Fruit fly (Drosophila melanogaster) whole organism, embryonic: ENCODE data around the gene CG4968.
A peak's percentile ranks its signal among the peaks of the same experiment; 100 is the strongest.

Experiments
- CG15479 ChIP-seq: fragments of 200-800 bp; sonication (Bioruptor generic); optimal IDR thresholded peaks from 3 replicates; lab custom pipeline; 2019; ENCODE audit warnings: missing biosample characterization, mild to moderate bottlenecking, missing genetic modification characterization, moderate library complexity
- CG15696 ChIP-seq: fragments of 200-800 bp; sonication (Bioruptor generic); optimal IDR thresholded peaks from 2 replicates; lab custom pipeline; 2019; ENCODE audit warnings: missing biosample characterization, mild to moderate bottlenecking, missing genetic modification characterization, moderate library complexity
- CG2120 ChIP-seq: fragments of 200-800 bp; sonication (Bioruptor generic); optimal IDR thresholded peaks from 3 replicates; lab custom pipeline; 2016; ENCODE audit warnings: missing biosample characterization, missing genetic modification characterization
- CG3065 ChIP-seq: fragments of 200-800 bp; sonication (Bioruptor generic); optimal IDR thresholded peaks from 2 replicates; lab custom pipeline; 2016; ENCODE audit warnings: missing biosample characterization, missing genetic modification characterization
- CG34376 ChIP-seq: fragments of 200-800 bp; sonication (Bioruptor generic); optimal IDR thresholded peaks from 2 replicates; lab custom pipeline; 2018; ENCODE audit warnings: missing biosample characterization, mild to moderate bottlenecking, missing genetic modification characterization
- CG3838 ChIP-seq: fragments of 200-800 bp; sonication (Bioruptor generic); optimal IDR thresholded peaks from 3 replicates; lab custom pipeline; 2016; ENCODE audit warnings: missing biosample characterization, missing genetic modification characterization
- CG4617 ChIP-seq: fragments of 200-800 bp; sonication (Bioruptor generic); optimal IDR thresholded peaks from 3 replicates; lab custom pipeline; 2016; ENCODE audit warnings: missing biosample characterization, missing genetic modification characterization, borderline replicate concordance
- CG4820 ChIP-seq: fragments of 200-800 bp; sonication (Bioruptor generic); optimal IDR thresholded peaks from 3 replicates; lab custom pipeline; 2016; ENCODE audit warnings: missing biosample characterization, missing genetic modification characterization
- CG7786 ChIP-seq: fragments of 200-800 bp; sonication (Bioruptor generic); optimal IDR thresholded peaks from 2 replicates; lab custom pipeline; 2016; ENCODE audit warnings: missing biosample characterization, missing genetic modification characterization
- CG8924 ChIP-seq: fragments of 200-800 bp; optimal IDR thresholded peaks from 3 replicates; lab custom pipeline; 2019; ENCODE audit warnings: missing biosample characterization, mild to moderate bottlenecking, missing genetic modification characterization, moderate library complexity
- CoRest ChIP-seq: fragments of 200-800 bp; sonication (Bioruptor generic); optimal IDR thresholded peaks from 3 replicates; lab custom pipeline; 2018; ENCODE audit warnings: missing biosample characterization, mild to moderate bottlenecking, missing genetic modification characterization, moderate library complexity
- D19B ChIP-seq: fragments of 200-800 bp; sonication (Bioruptor generic); optimal IDR thresholded peaks from 2 replicates; lab custom pipeline; 2017; ENCODE audit warnings: missing biosample characterization, mild to moderate bottlenecking, missing genetic modification characterization
- ERR ChIP-seq: fragments of 200-800 bp; sonication (Bioruptor generic); optimal IDR thresholded peaks from 2 replicates; lab custom pipeline; 2016; ENCODE audit warnings: missing biosample characterization, missing genetic modification characterization
- Eip74EF ChIP-seq, 2 experiments: fragments of 200-800 bp in 1 of 2; fragments of >200 bp in 1 of 2; sonication (Bioruptor generic) in 1 of 2; optimal IDR thresholded peaks; 2 replicates each; lab custom pipeline; 2017 to 2019; ENCODE audit warnings: missing biosample characterization in 2 of 2, missing genetic modification characterization in 2 of 2, mild to moderate bottlenecking in 1 of 2, moderate library complexity in 1 of 2
- Hr78 ChIP-seq, 2 experiments: fragments of 200-800 bp in 1 of 2; fragments of >200 bp in 1 of 2; sonication (Bioruptor generic) in 1 of 2; optimal IDR thresholded peaks; 2 replicates each; lab custom pipeline; 2017 to 2019; ENCODE audit warnings: missing biosample characterization in 2 of 2, missing genetic modification characterization in 2 of 2, mild to moderate bottlenecking in 1 of 2, moderate library complexity in 1 of 2
- Max ChIP-seq: fragments of 200-800 bp; sonication (Bioruptor generic); optimal IDR thresholded peaks from 2 replicates; lab custom pipeline; 2016; ENCODE audit warnings: missing biosample characterization, mild to moderate bottlenecking, missing genetic modification characterization
- Med ChIP-seq: fragments of 200-800 bp; sonication (Bioruptor generic); peaks from one replicate; lab custom pipeline; 2016; ENCODE audit warnings: missing biosample characterization, missing genetic modification characterization, mild to moderate bottlenecking, inconsistent platforms, moderate library complexity
- Myb ChIP-seq: fragments of 200-800 bp; sonication (Bioruptor generic); optimal IDR thresholded peaks from 2 replicates; lab custom pipeline; 2016; ENCODE audit warnings: missing biosample characterization, missing genetic modification characterization
- Oli ChIP-seq: fragments of 200-800 bp; sonication (Bioruptor generic); optimal IDR thresholded peaks from 2 replicates; lab custom pipeline; 2018; ENCODE audit warnings: missing biosample characterization, mild to moderate bottlenecking, missing genetic modification characterization, moderate library complexity
- Pdp1 ChIP-seq, 2 experiments: fragments of 200-800 bp; sonication (Bioruptor generic); optimal IDR thresholded peaks; 3 replicates each; lab custom pipeline; 2016; ENCODE audit warnings: missing biosample characterization in 2 of 2, missing genetic modification characterization in 2 of 2, mild to moderate bottlenecking in 1 of 2, moderate library complexity in 1 of 2
- Rx ChIP-seq: fragments of 200-800 bp; sonication (Bioruptor generic); IDR thresholded peaks from 2 replicates; pipeline ENCODE4 v1.3.6; 2022; ENCODE audit warnings: missing biosample characterization, missing genetic modification characterization
- bbx ChIP-seq: fragments of 200-800 bp; sonication (Bioruptor generic); IDR thresholded peaks from 2 replicates; pipeline ENCODE4 v1.3.6; 2022; ENCODE audit warnings: missing biosample characterization, missing genetic modification characterization; ENCODE audit not compliant: partially characterized antibody
- chinmo ChIP-seq: fragments of 200-800 bp; sonication (Bioruptor generic); IDR thresholded peaks from 4 replicates; pipeline ENCODE4 v1.3.6; 2022; ENCODE audit warnings: missing biosample characterization, missing genetic modification characterization; ENCODE audit not compliant: partially characterized antibody
- crol ChIP-seq: fragments of 200-800 bp; sonication (Bioruptor generic); IDR thresholded peaks from 2 replicates; pipeline ENCODE4 v1.3.6; 2022; ENCODE audit warnings: missing biosample characterization, missing genetic modification characterization
- dm ChIP-seq: fragments of 200-800 bp; sonication (Bioruptor generic); optimal IDR thresholded peaks from 3 replicates; lab custom pipeline; 2016; ENCODE audit warnings: missing biosample characterization, missing genetic modification characterization
- eve ChIP-seq, 2 experiments: fragments of >200 bp; optimal IDR thresholded peaks; 2 replicates each; lab custom pipeline; 2017; ENCODE audit warnings: missing biosample characterization in 2 of 2, missing genetic modification characterization in 2 of 2
- exex ChIP-seq: fragments of 200-800 bp; sonication (Bioruptor generic); optimal IDR thresholded peaks from 4 replicates; lab custom pipeline; 2018; ENCODE audit warnings: missing biosample characterization, mild to moderate bottlenecking, missing genetic modification characterization, moderate library complexity
- grn ChIP-seq: fragments of 200-800 bp; sonication (Bioruptor generic); optimal IDR thresholded peaks from 3 replicates; lab custom pipeline; 2017; ENCODE audit warnings: missing biosample characterization, missing genetic modification characterization
- gt ChIP-seq: fragments of 200-800 bp; sonication (Bioruptor generic); IDR thresholded peaks from 2 replicates; pipeline ENCODE4 v1.3.6; 2022; ENCODE audit warnings: missing biosample characterization, missing genetic modification characterization
- hb ChIP-seq: fragments of 200-800 bp; sonication (Bioruptor generic); IDR thresholded peaks from 3 replicates; pipeline ENCODE4 v1.3.6; 2022; ENCODE audit warnings: missing biosample characterization, missing genetic modification characterization; ENCODE audit not compliant: partially characterized antibody
- lbe ChIP-seq: fragments of 200-800 bp; sonication (Bioruptor generic); optimal IDR thresholded peaks from 2 replicates; lab custom pipeline; 2016; ENCODE audit warnings: missing biosample characterization, mild to moderate bottlenecking, missing genetic modification characterization
- nom ChIP-seq: fragments of 200-800 bp; sonication (Bioruptor generic); optimal IDR thresholded peaks from 2 replicates; lab custom pipeline; 2017; ENCODE audit warnings: missing biosample characterization, missing genetic modification characterization, mild to moderate bottlenecking, moderate library complexity, missing genetic modification reagents
- prd ChIP-seq, 3 experiments: fragments of >200 bp in 2 of 3; fragments of 200-800 bp in 1 of 3; sonication (Bioruptor generic) in 1 of 3; optimal IDR thresholded peaks in 2 of 3; IDR thresholded peaks in 1 of 3; 2 replicates in 2 of 3; 3 replicates in 1 of 3; pipeline versions ENCODE4 v1.3.6 to Lab custom; 2017 to 2022; ENCODE audit warnings: missing biosample characterization in 1 of 3, missing genetic modification characterization in 1 of 3
- sens ChIP-seq: fragments of 200-800 bp; sonication (Bioruptor generic); peaks from one replicate; lab custom pipeline; 2016; ENCODE audit warnings: missing biosample characterization, missing genetic modification characterization
- ssp ChIP-seq: fragments of 200-800 bp; sonication (Bioruptor generic); IDR thresholded peaks from 2 replicates; pipeline ENCODE4 v1.3.6; 2022; ENCODE audit warnings: missing biosample characterization, missing genetic modification characterization
- sug ChIP-seq: fragments of 200-800 bp; optimal IDR thresholded peaks from 2 replicates; lab custom pipeline; 2019; ENCODE audit warnings: missing biosample characterization, mild to moderate bottlenecking, missing genetic modification characterization, moderate library complexity

CG4968 gene

DNA sequence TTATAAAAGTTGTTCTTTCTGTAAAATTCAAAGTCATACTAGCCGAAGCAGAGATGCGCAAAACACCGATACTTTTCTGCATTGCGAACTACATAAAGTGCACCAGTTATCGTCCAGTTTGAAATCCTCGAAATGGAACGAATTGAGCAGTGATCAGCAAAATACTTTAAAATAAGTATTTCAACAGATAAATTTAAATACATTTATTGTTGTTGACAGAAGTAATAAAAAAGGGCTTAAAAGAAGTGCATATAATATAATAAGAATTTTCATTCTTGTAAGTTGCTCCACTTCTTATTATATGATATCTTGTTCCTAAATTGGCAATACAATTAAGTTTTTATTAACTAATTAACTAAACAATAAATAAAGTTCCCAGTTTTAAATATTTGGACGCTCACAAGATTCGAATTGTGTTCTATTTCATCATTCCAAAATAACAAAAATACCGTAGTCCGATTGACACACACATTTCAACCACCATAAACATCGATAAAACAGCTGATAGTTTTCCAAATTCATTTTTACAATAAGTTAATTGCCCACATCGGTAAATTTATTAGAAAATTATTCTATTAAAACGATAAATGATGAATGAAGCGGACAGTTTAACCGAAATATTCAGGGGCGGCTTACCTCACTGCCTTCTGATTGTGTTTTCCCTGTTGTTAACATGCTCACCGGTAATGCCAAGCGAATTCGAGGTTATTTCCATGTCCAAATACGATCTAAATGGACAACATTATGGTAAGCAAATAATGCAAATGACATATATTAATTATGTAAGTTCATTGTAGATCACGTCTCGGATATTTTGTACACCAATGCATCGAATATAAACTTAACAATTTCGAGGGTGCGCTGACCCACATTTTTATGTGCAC is 7.8 kb downstream of the CG4968 start, which contains the start of the genes Usp14 and CG4972 (continued):
- TF ChIP-seq CG3065 (GFP tag; lab: Kevin White, UChicago) = no peak
- peak; percentile 41 for TF ChIP-seq Myb (GFP tag; lab: Kevin White, UChicago)
- peak; percentile 55 for TF ChIP-seq CoRest
- TF ChIP-seq sens (GFP tag; lab: Kevin White, UChicago) = peak; percentile 68
- peak; percentile 29 for TF ChIP-seq CG2120 (GFP tag; lab: Kevin White, UChicago)
- peak; percentile 24 for TF ChIP-seq Max (GFP tag; lab: Kevin White, UChicago)
- TF ChIP-seq CG4617 (GFP tag; lab: Kevin White, UChicago) = peak; percentile 19
- TF ChIP-seq, all 482 proteins: peak for 75

DNA sequence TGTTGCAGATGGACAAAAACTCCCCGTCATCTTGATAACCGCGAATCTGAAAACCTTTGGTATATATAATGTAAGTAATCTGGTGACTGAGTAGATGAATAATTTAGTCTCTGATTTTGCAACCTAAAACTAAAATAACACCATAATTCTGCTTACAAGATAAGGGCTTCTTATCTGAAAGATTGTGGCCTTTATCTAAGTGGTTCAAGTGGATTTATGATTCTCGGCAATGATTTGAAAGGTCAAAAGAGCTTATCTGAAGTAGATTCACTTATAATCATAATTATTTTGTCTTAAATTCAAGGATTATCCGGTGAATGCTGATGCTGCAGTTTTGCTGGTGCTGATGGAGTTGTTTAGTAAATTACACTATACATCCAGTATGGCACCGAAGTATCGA is 9.2 kb downstream of the CG4968 start:
- TF ChIP-seq Hr78 (GFP tag; optimal IDR thresholded peaks at IDR 0.05; lab: Kevin White, UChicago) (peak in 1 of 2 experiments; percentile 55), exex (peak; percentile 83), eve (GFP tag; optimal IDR thresholded peaks at IDR 0.05; lab: Kevin White, UChicago) (peak in 1 of 2 experiments; percentile 46), Eip74EF (GFP tag; optimal IDR thresholded peaks at IDR 0.05; lab: Kevin White, UChicago) (peak in 1 of 2 experiments; percentile 7), Med (GFP tag; lab: Kevin White, UChicago) (peak; percentile 6), dm (no peak), chinmo (0 out of 4 replicates have a peak, but pooled peaks have one; percentile 21), CG15479 (GFP tag; lab: Kevin White, UChicago) (peak; percentile 66), grn (GFP tag; lab: Kevin White, UChicago) (peak; percentile 45), nom (GFP tag; lab: Kevin White, UChicago) (no peak), sug (tag; lab: Kevin White, UChicago) (peak; percentile 16), ERR (GFP tag; lab: Kevin White, UChicago) (no peak), CG34376 (GFP tag; lab: Kevin White, UChicago) (peak; percentile 82)

DNA sequence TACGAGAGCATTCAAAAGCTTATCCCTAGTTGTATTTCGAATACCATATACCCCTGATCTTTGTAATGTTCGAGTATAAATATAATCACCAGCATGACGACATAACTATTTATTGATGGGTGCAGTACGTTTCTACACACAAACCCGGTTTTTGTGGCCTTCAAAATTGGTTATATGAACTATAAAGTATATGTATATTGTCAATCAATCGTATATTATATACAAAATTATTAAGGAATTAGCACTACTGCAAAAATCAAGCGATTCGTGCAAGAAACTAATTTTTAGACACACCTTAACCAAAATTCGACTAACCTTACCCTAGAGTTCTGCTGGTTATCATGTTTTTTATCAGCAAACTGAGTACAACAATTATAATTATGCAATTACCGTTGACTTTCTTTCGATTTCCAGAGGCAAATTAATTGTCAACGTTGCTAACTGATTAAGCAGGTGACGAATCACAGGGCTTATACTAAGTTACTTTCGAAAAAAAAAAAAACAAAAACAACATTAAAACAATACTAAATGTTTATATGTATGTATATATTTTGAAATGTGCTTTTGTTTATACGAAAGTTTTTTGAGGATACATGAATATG is 13.6 kb downstream of the CG4968 start:
- TF ChIP-seq prd (optimal IDR thresholded peaks at IDR 0.05; lab: Kevin White, UChicago) = no peak
- no peak for TF ChIP-seq prd (GFP tag; IDR thresholded peaks at IDR 0.05; lab: Robert Waterston, UW)
- no peak for TF ChIP-seq CG7786 (GFP tag; lab: Kevin White, UChicago)
- no peak for TF ChIP-seq bbx
- TF ChIP-seq hb (GFP tag; lab: Robert Waterston, UW) = no peak
- TF ChIP-seq D19B (GFP tag; lab: Kevin White, UChicago) = peak; percentile 66
- TF ChIP-seq exex = peak; percentile 77
- TF ChIP-seq Rx (GFP tag; lab: Robert Waterston, UW) = no peak
- TF ChIP-seq lbe (GFP tag; lab: Kevin White, UChicago) = no peak
- no peak for TF ChIP-seq Oli (tag; lab: Kevin White, UChicago)
- TF ChIP-seq CG4820 (GFP tag; lab: Kevin White, UChicago) = no peak
- peak in 1 of 2 experiments; percentile 28 for TF ChIP-seq eve (GFP tag; optimal IDR thresholded peaks at IDR 0.05; lab: Kevin White, UChicago)
- no peak for TF ChIP-seq CG15696 (tag; lab: Kevin White, UChicago)
- TF ChIP-seq CG3838 (GFP tag; lab: Kevin White, UChicago) = no peak
- TF ChIP-seq ssp = no peak
- no peak for TF ChIP-seq gt
- TF ChIP-seq crol (GFP tag; lab: Robert Waterston, UW) = no peak
- peak; percentile 10 for TF ChIP-seq Med (GFP tag; lab: Kevin White, UChicago)
- TF ChIP-seq Pdp1 (GFP tag; optimal IDR thresholded peaks at IDR 0.05; lab: Kevin White, UChicago) = peak in 1 of 2 experiments; percentile 75
- TF ChIP-seq CG8924 = no peak
